Worm (Caenorhabditis elegans) whole organism, L2 larva: ENCODE data around the gene T25B9.1.

ENCODE experiments used
- alr-1 ChIP-seq: fragments of 150-350 bp; optimal IDR thresholded peaks from 2 replicates; lab custom pipeline; 2014; ENCODE audit warnings: missing biosample characterization, missing genetic modification characterization
- ceh-16 ChIP-seq: fragments of 150-350 bp; optimal IDR thresholded peaks from 2 replicates; lab custom pipeline; 2014; ENCODE audit warnings: missing biosample characterization, missing genetic modification characterization
- mdl-1 ChIP-seq, 2 experiments: fragments of 150-350 bp in 1 of 2; sonication (generic microtip) in 1 of 2; optimal IDR thresholded peaks; 2 replicates each; lab custom pipeline; 2017; ENCODE audit warnings: missing biosample characterization in 2 of 2, missing genetic modification characterization in 2 of 2
- snpc-4 ChIP-seq: fragments of 150-350 bp; optimal IDR thresholded peaks from 2 replicates; lab custom pipeline; 2014; ENCODE audit warnings: missing biosample characterization, missing genetic modification characterization
- ztf-11 ChIP-seq: sonication (generic microtip); optimal IDR thresholded peaks from 2 replicates; lab custom pipeline; 2017; ENCODE audit warnings: missing biosample characterization, missing genetic modification characterization

ce11 chrIV:10738328-10738727, 11.6 kb downstream of the T25B9.1 start, which contains the start of gene ssp-34:
- no peak for TF ChIP-seq ztf-11 (tag; lab: Kevin White, UChicago)
- no peak for TF ChIP-seq mdl-1 (tag; optimal IDR thresholded peaks at IDR 0.05; lab: Kevin White, UChicago)
- no peak for TF ChIP-seq ceh-16 (tag; lab: Kevin White, UChicago)
- no peak for TF ChIP-seq alr-1 (tag; lab: Kevin White, UChicago)
- no peak for TF ChIP-seq snpc-4 (tag; lab: Kevin White, UChicago)
